Fruit fly (Drosophila melanogaster) whole organism, pupa: ENCODE measurements around the gene CG4218.

Experiments
- CG10348 ChIP-seq: fragments of 200-800 bp; sonication (Bioruptor generic); IDR thresholded peaks from 2 replicates; pipeline ENCODE4 v1.3.6; 2022; ENCODE audit warnings: missing biosample characterization, missing genetic modification characterization
- CG12605 ChIP-seq: fragments of 200-800 bp; sonication (Bioruptor generic); IDR thresholded peaks from 2 replicates; pipeline ENCODE4 v1.3.6; 2022; ENCODE audit warnings: missing biosample characterization, missing genetic modification characterization
- CG13204 ChIP-seq: fragments of 200-800 bp; sonication (Bioruptor generic); optimal IDR thresholded peaks from 2 replicates; lab custom pipeline; 2018; ENCODE audit warnings: missing biosample characterization, mild to moderate bottlenecking, missing genetic modification characterization, moderate library complexity
- CG14655 ChIP-seq: fragments of 200-800 bp; sonication (Bioruptor generic); optimal IDR thresholded peaks from 3 replicates; lab custom pipeline; 2017; ENCODE audit warnings: mild to moderate bottlenecking, missing biosample characterization, missing genetic modification reagents, missing genetic modification characterization
- CG15710 ChIP-seq: fragments of 200-800 bp; sonication (Bioruptor generic); optimal IDR thresholded peaks from 2 replicates; lab custom pipeline; 2018; ENCODE audit warnings: missing biosample characterization, mild to moderate bottlenecking, missing genetic modification characterization, moderate library complexity
- CG17806 ChIP-seq: fragments of 200-800 bp; sonication (Bioruptor generic); optimal IDR thresholded peaks from 2 replicates; lab custom pipeline; 2018; ENCODE audit warnings: missing biosample characterization, mild to moderate bottlenecking, missing genetic modification characterization, moderate library complexity
- CG32121 ChIP-seq: fragments of 200-800 bp; sonication (Bioruptor generic); IDR thresholded peaks from 2 replicates; pipeline ENCODE4 v1.3.6; 2022; ENCODE audit warnings: missing biosample characterization, missing genetic modification characterization
- CG34367 ChIP-seq: fragments of 200-800 bp; sonication (Bioruptor generic); optimal IDR thresholded peaks from 2 replicates; lab custom pipeline; 2018; ENCODE audit warnings: missing biosample characterization, mild to moderate bottlenecking, missing genetic modification characterization
- CG4496 ChIP-seq: fragments of 200-800 bp; sonication (Bioruptor generic); IDR thresholded peaks from 3 replicates; pipeline ENCODE4 v1.3.6; 2022; ENCODE audit warnings: missing biosample characterization, missing genetic modification characterization
- CG8159 ChIP-seq: fragments of 200-800 bp; sonication (Bioruptor generic); optimal IDR thresholded peaks from 3 replicates; lab custom pipeline; 2018; ENCODE audit warnings: missing biosample characterization, mild to moderate bottlenecking, missing genetic modification characterization, moderate library complexity
- CG8301 ChIP-seq: fragments of 200-800 bp; sonication (Bioruptor generic); optimal IDR thresholded peaks from 2 replicates; lab custom pipeline; 2018; ENCODE audit warnings: missing biosample characterization, mild to moderate bottlenecking, missing genetic modification characterization
- CG9948 ChIP-seq: fragments of 200-800 bp; sonication (Bioruptor generic); optimal IDR thresholded peaks from 2 replicates; lab custom pipeline; 2018; ENCODE audit warnings: missing biosample characterization, mild to moderate bottlenecking, missing genetic modification characterization, moderate library complexity
- D1 ChIP-seq: fragments of 200-800 bp; sonication (Bioruptor generic); optimal IDR thresholded peaks from 2 replicates; lab custom pipeline; 2018; ENCODE audit warnings: missing biosample characterization, mild to moderate bottlenecking, missing genetic modification characterization, moderate library complexity
- EcR ChIP-seq: fragments of 200-800 bp; sonication (Bioruptor generic); optimal IDR thresholded peaks from 3 replicates; lab custom pipeline; 2019; ENCODE audit warnings: missing biosample characterization, missing genetic modification characterization, mild to moderate bottlenecking, moderate library complexity, missing genetic modification reagents
- Ets98B ChIP-seq: fragments of 200-800 bp; sonication (Bioruptor generic); IDR thresholded peaks from 2 replicates; pipeline ENCODE4 v1.3.6; 2022; ENCODE audit warnings: missing biosample characterization, missing genetic modification characterization
- Pif1A ChIP-seq: fragments of 200-800 bp; sonication (Bioruptor generic); optimal IDR thresholded peaks from 3 replicates; lab custom pipeline; 2016; ENCODE audit warnings: missing biosample characterization, missing genetic modification characterization
- Pif1B ChIP-seq: fragments of 200-800 bp; sonication (Bioruptor generic); optimal IDR thresholded peaks from 3 replicates; lab custom pipeline; 2016; ENCODE audit warnings: missing biosample characterization, missing genetic modification characterization
- Snoo ChIP-seq: fragments of 200-800 bp; sonication (Bioruptor generic); optimal IDR thresholded peaks from 3 replicates; lab custom pipeline; 2017; ENCODE audit warnings: missing biosample characterization, mild to moderate bottlenecking, missing genetic modification characterization, inconsistent platforms
- fd96Ca ChIP-seq: fragments of 200-800 bp; sonication (Bioruptor generic); IDR thresholded peaks from 3 replicates; pipeline ENCODE4 v1.3.6; 2022; ENCODE audit warnings: missing biosample characterization, missing genetic modification characterization
- gl ChIP-seq: fragments of 200-800 bp; sonication (Bioruptor generic); optimal IDR thresholded peaks from 2 replicates; lab custom pipeline; 2018; ENCODE audit warnings: missing biosample characterization, mild to moderate bottlenecking, missing genetic modification characterization
- rn ChIP-seq: fragments of 200-800 bp; sonication (Bioruptor generic); IDR thresholded peaks from 2 replicates; pipeline ENCODE4 v1.3.6; 2022; ENCODE audit warnings: missing biosample characterization, missing genetic modification characterization

CG4218 gene

DNA sequence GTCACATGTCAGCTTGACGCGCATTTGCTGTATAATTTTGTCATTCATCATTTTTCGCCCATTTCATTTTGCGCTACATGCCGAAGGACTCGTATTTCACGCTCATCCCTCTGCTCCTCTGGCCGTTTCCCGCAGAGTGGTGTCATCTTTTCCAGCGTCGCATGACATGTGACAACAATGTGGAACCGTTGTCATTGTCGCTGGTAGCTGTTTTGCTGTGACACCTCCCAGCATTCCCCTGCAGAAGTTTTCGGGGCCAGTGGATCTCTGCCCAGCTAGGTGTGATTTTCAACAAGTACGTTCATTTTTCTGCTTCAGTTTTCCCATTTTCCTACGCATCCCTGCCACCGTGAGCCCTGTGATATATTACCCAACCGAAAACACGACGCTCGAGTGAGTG, 31.6 kb downstream of the CG4218 start:
- TF ChIP-seq gl (tag; lab: Kevin White, UChicago) (no peak), CG9948 (tag; lab: Kevin White, UChicago) (no peak), CG8301 (tag; lab: Kevin White, UChicago) (no peak), CG4496 (GFP tag; lab: Robert Waterston, UW) (no peak), CG13204 (no peak), CG32121 (GFP tag; lab: Robert Waterston, UW) (no peak), fd96Ca (GFP tag; lab: Robert Waterston, UW) (no peak), Pif1B (GFP tag; lab: Kevin White, UChicago) (no peak), CG8159 (tag; lab: Kevin White, UChicago) (no peak), Ets98B (GFP tag; lab: Robert Waterston, UW) (no peak), CG12605 (GFP tag; lab: Robert Waterston, UW) (no peak), Snoo (no peak), CG17806 (tag; lab: Kevin White, UChicago) (no peak), CG15710 (tag; lab: Kevin White, UChicago) (no peak), CG14655 (GFP tag; lab: Kevin White, UChicago) (no peak), rn (no peak)

- TF ChIP-seq D1 (tag; lab: Kevin White, UChicago) (no peak), Pif1B (GFP tag; lab: Kevin White, UChicago) (peak; percentile 18), gl (tag; lab: Kevin White, UChicago) (peak; percentile 27), CG14655 (GFP tag; lab: Kevin White, UChicago) (no peak), CG4496 (GFP tag; lab: Robert Waterston, UW) (peak; percentile 46; the same call in 2 of the 3 replicates), Pif1A (peak; percentile 23)
These were observed 32.5 kb downstream of the CG4218 start for dm6 chr2L:14516360-14516759.

dm6 chr2L:14515222-14516044, 33.5 kb downstream of the CG4218 start:
- peak; percentile 37; the same call in 1 of the 2 replicates for TF ChIP-seq CG10348 (GFP tag; lab: Robert Waterston, UW)
- TF ChIP-seq CG9948 (tag; lab: Kevin White, UChicago), result peak; percentile 89
- peak; percentile 73 for TF ChIP-seq Ets98B (GFP tag; lab: Robert Waterston, UW)
- peak; percentile 86 for TF ChIP-seq CG32121 (GFP tag; lab: Robert Waterston, UW)
- TF ChIP-seq CG8159 (tag; lab: Kevin White, UChicago), result peak; percentile 96
- peak; percentile 87 for TF ChIP-seq CG8301 (tag; lab: Kevin White, UChicago)
- peak; percentile 78 for TF ChIP-seq D1 (tag; lab: Kevin White, UChicago)
- peak; percentile 63 for TF ChIP-seq rn
- peak; percentile 91 for TF ChIP-seq CG17806 (tag; lab: Kevin White, UChicago)
- TF ChIP-seq gl (tag; lab: Kevin White, UChicago), result peak; percentile 51
- TF ChIP-seq CG13204, result peak; percentile 34
- TF ChIP-seq fd96Ca (GFP tag; lab: Robert Waterston, UW), result peak; percentile 73; the same call in 1 of the 3 replicates
- TF ChIP-seq CG4496 (GFP tag; lab: Robert Waterston, UW), result peak; percentile 86
- peak; percentile 77 for TF ChIP-seq CG34367
- TF ChIP-seq Snoo, result peak; percentile 66
- TF ChIP-seq Pif1A, result peak; percentile 42
- TF ChIP-seq CG14655 (GFP tag; lab: Kevin White, UChicago), result peak; percentile 90
- peak; percentile 72 for TF ChIP-seq Pif1B (GFP tag; lab: Kevin White, UChicago)
- TF ChIP-seq EcR (GFP tag; lab: Kevin White, UChicago), result peak; percentile 56
- TF ChIP-seq CG15710 (tag; lab: Kevin White, UChicago), result peak; percentile 91
- TF ChIP-seq CG12605 (GFP tag; lab: Robert Waterston, UW), result no peak; the same call in 1 of the 2 replicates

dm6 chr2L:14512811-14513389, 36.0 kb downstream of the CG4218 start:
- TF ChIP-seq rn (no peak), CG12605 (GFP tag; lab: Robert Waterston, UW) (no peak), CG15710 (tag; lab: Kevin White, UChicago) (peak; percentile 33), CG13204 (no peak), CG17806 (tag; lab: Kevin White, UChicago) (peak; percentile 67), CG32121 (GFP tag; lab: Robert Waterston, UW) (no peak), CG34367 (peak; percentile 13), Snoo (peak; percentile 35), CG10348 (GFP tag; lab: Robert Waterston, UW) (no peak), Pif1A (peak; percentile 59), gl (tag; lab: Kevin White, UChicago) (no peak), Pif1B (GFP tag; lab: Kevin White, UChicago) (peak; percentile 10), fd96Ca (GFP tag; lab: Robert Waterston, UW) (peak; percentile 49; the same call in 1 of the 3 replicates), CG4496 (GFP tag; lab: Robert Waterston, UW) (0 out of 3 replicates have a peak, but pooled peaks have one; percentile 16), Ets98B (GFP tag; lab: Robert Waterston, UW) (0 out of 2 replicates have a peak, but pooled peaks have one; percentile 6), EcR (GFP tag; lab: Kevin White, UChicago) (no peak), D1 (tag; lab: Kevin White, UChicago) (no peak), CG8159 (tag; lab: Kevin White, UChicago) (peak; percentile 43), CG9948 (tag; lab: Kevin White, UChicago) (peak; percentile 73), CG8301 (tag; lab: Kevin White, UChicago) (peak; percentile 61), CG14655 (GFP tag; lab: Kevin White, UChicago) (peak; percentile 73)

DNA sequence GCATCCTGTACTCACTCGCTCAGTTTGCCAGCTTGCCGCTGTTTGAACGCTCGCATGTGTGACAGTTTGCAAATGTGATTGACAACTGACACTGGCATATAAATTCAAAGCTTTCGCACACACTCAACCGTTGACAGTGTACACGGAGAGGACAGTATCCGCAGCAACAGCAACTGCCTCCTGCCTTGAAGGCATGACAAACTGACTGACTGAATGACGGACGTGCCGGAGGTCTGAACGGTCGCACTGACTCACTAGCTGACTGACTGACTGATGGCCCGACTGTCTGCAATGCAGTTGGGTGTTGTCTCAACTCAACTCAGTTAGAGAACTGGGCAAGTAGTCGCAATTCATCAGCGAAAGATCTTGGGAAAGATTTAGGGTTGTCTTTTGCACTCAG, 37.0 kb downstream of the CG4218 start:
- TF ChIP-seq fd96Ca (GFP tag; lab: Robert Waterston, UW), result no peak
- TF ChIP-seq EcR (GFP tag; lab: Kevin White, UChicago), result no peak
- TF ChIP-seq rn, result no peak
- TF ChIP-seq Pif1B (GFP tag; lab: Kevin White, UChicago), result no peak
